Fruit fly (Drosophila melanogaster) whole organism, prepupa: ENCODE measurements around the gene CG13365.

ENCODE experiments used
- Blimp-1 ChIP-seq: fragments of 200-800 bp; sonication (Bioruptor generic); optimal IDR thresholded peaks from 3 replicates; lab custom pipeline; 2017; ENCODE audit warnings: missing biosample characterization, missing genetic modification characterization, mild to moderate bottlenecking, moderate library complexity, missing genetic modification reagents
- CG10631 ChIP-seq: fragments of 200-800 bp; sonication (Bioruptor generic); optimal IDR thresholded peaks from 2 replicates; lab custom pipeline; 2016; ENCODE audit warnings: missing biosample characterization, missing genetic modification characterization
- CG10669 ChIP-seq: fragments of 200-800 bp; sonication (Bioruptor generic); optimal IDR thresholded peaks from 3 replicates; lab custom pipeline; 2018; ENCODE audit warnings: missing biosample characterization, mild to moderate bottlenecking, missing genetic modification characterization, moderate library complexity
- CG11294 ChIP-seq: fragments of 200-800 bp; sonication (Bioruptor generic); IDR thresholded peaks from 2 replicates; pipeline ENCODE4 v1.3.6; 2022; ENCODE audit warnings: missing biosample characterization, missing genetic modification characterization
- CG11762 ChIP-seq: fragments of 200-800 bp; sonication (Bioruptor generic); optimal IDR thresholded peaks from 3 replicates; lab custom pipeline; 2016; ENCODE audit warnings: missing biosample characterization, missing genetic modification characterization; ENCODE audit not compliant: insufficient read depth
- CG11902 ChIP-seq: fragments of 200-800 bp; sonication (Bioruptor generic); optimal IDR thresholded peaks from 3 replicates; lab custom pipeline; 2016; ENCODE audit warnings: missing biosample characterization, missing genetic modification characterization
- CG15336 ChIP-seq: fragments of 200-800 bp; sonication (Bioruptor generic); IDR thresholded peaks from 2 replicates; pipeline ENCODE4 v1.3.6; 2022; ENCODE audit warnings: missing biosample characterization, missing genetic modification characterization
- CG1621 ChIP-seq: fragments of 200-800 bp; sonication (Bioruptor generic); optimal IDR thresholded peaks from 3 replicates; lab custom pipeline; 2018; ENCODE audit warnings: missing biosample characterization, mild to moderate bottlenecking, missing genetic modification characterization
- CG16779 ChIP-seq: fragments of 200-800 bp; sonication (Bioruptor generic); optimal IDR thresholded peaks from 3 replicates; lab custom pipeline; 2017; ENCODE audit warnings: missing biosample characterization, mild to moderate bottlenecking, missing genetic modification characterization
- CG3032 ChIP-seq: fragments of 200-800 bp; optimal IDR thresholded peaks from 2 replicates; lab custom pipeline; 2019; ENCODE audit warnings: missing biosample characterization, mild to moderate bottlenecking, missing genetic modification characterization, moderate library complexity
- CG31627 ChIP-seq: fragments of 200-800 bp; sonication (Bioruptor generic); optimal IDR thresholded peaks from 3 replicates; lab custom pipeline; 2016; ENCODE audit warnings: missing biosample characterization, missing genetic modification characterization
- CG32006 ChIP-seq: fragments of 200-800 bp; sonication (Bioruptor generic); optimal IDR thresholded peaks from 3 replicates; lab custom pipeline; 2017; ENCODE audit warnings: missing biosample characterization, mild to moderate bottlenecking, missing genetic modification characterization
- CG34406 ChIP-seq: fragments of 200-800 bp; sonication (Bioruptor generic); optimal IDR thresholded peaks from 3 replicates; lab custom pipeline; 2016; ENCODE audit warnings: missing biosample characterization, missing genetic modification characterization
- CG4318 ChIP-seq: fragments of 200-800 bp; sonication (Bioruptor generic); optimal IDR thresholded peaks from 3 replicates; lab custom pipeline; 2017; ENCODE audit warnings: missing biosample characterization, mild to moderate bottlenecking, missing genetic modification characterization
- CG6163 ChIP-seq: fragments of 200-800 bp; sonication (Bioruptor generic); IDR thresholded peaks from 3 replicates; pipeline ENCODE4 v1.3.6; 2022; ENCODE audit warnings: missing biosample characterization, missing genetic modification characterization
- CG6792 ChIP-seq: fragments of 200-800 bp; sonication (Bioruptor generic); optimal IDR thresholded peaks from 3 replicates; lab custom pipeline; 2016; ENCODE audit warnings: missing biosample characterization, missing genetic modification characterization
- CG6808 ChIP-seq: fragments of 200-800 bp; sonication (Bioruptor generic); optimal IDR thresholded peaks from 3 replicates; lab custom pipeline; 2017; ENCODE audit warnings: missing biosample characterization, missing genetic modification characterization, mild to moderate bottlenecking, moderate library complexity, missing genetic modification reagents
- CG6854 ChIP-seq: fragments of 200-800 bp; sonication (Bioruptor generic); optimal IDR thresholded peaks from 2 replicates; lab custom pipeline; 2017; ENCODE audit warnings: missing biosample characterization, mild to moderate bottlenecking, missing genetic modification characterization
- CG8119 ChIP-seq: fragments of 200-800 bp; sonication (Bioruptor generic); IDR thresholded peaks from 3 replicates; pipeline ENCODE4 v1.3.6; 2022; ENCODE audit warnings: missing biosample characterization, missing genetic modification characterization
- CG8319 ChIP-seq: fragments of 200-800 bp; sonication (Bioruptor generic); optimal IDR thresholded peaks from 3 replicates; lab custom pipeline; 2016; ENCODE audit warnings: missing biosample characterization, missing genetic modification characterization
- CG8632 ChIP-seq: fragments of 200-800 bp; sonication (Bioruptor generic); optimal IDR thresholded peaks from 3 replicates; lab custom pipeline; 2016; ENCODE audit warnings: missing biosample characterization, missing genetic modification characterization
- Eip75B ChIP-seq: fragments of 200-800 bp; sonication (Bioruptor generic); optimal IDR thresholded peaks from 3 replicates; lab custom pipeline; 2016; ENCODE audit warnings: missing biosample characterization, missing genetic modification characterization
- Eip78C ChIP-seq: fragments of 200-800 bp; sonication (Bioruptor generic); peaks from one replicate; lab custom pipeline; 2016; ENCODE audit warnings: missing biosample characterization, missing genetic modification characterization
- Eip93F ChIP-seq: fragments of 200-800 bp; sonication (Bioruptor generic); optimal IDR thresholded peaks from 2 replicates; lab custom pipeline; 2016; ENCODE audit warnings: missing biosample characterization, mild to moderate bottlenecking, missing genetic modification characterization
- Ets21C ChIP-seq: fragments of 200-800 bp; sonication (Bioruptor generic); optimal IDR thresholded peaks from 3 replicates; lab custom pipeline; 2016; ENCODE audit warnings: missing biosample characterization, missing genetic modification characterization
- Ets96B ChIP-seq: fragments of 200-800 bp; optimal IDR thresholded peaks from 2 replicates; lab custom pipeline; 2019; ENCODE audit warnings: missing biosample characterization, mild to moderate bottlenecking, missing genetic modification characterization, moderate library complexity
- Gug ChIP-seq: fragments of 200-800 bp; sonication (Bioruptor generic); IDR thresholded peaks from 2 replicates; pipeline ENCODE4 v1.3.6; 2022; ENCODE audit warnings: missing biosample characterization, missing genetic modification characterization
- Hr38 ChIP-seq: sonication (Bioruptor generic); optimal IDR thresholded peaks from 2 replicates; lab custom pipeline; 2016; ENCODE audit warnings: missing biosample characterization, missing genetic modification characterization
- Met ChIP-seq: fragments of 200-800 bp; sonication (Bioruptor generic); optimal IDR thresholded peaks from 3 replicates; lab custom pipeline; 2016; ENCODE audit warnings: missing biosample characterization, missing genetic modification characterization
- OdsH ChIP-seq: fragments of 200-800 bp; sonication (Bioruptor generic); optimal IDR thresholded peaks from 3 replicates; lab custom pipeline; 2016; ENCODE audit warnings: missing biosample characterization, missing genetic modification characterization
- Sox15 ChIP-seq: fragments of 200-800 bp; sonication (Bioruptor generic); optimal IDR thresholded peaks from 3 replicates; lab custom pipeline; 2016; ENCODE audit warnings: missing biosample characterization, missing genetic modification characterization
- achi ChIP-seq: fragments of 200-800 bp; sonication (Bioruptor generic); optimal IDR thresholded peaks from 3 replicates; lab custom pipeline; 2016; ENCODE audit warnings: missing biosample characterization, missing genetic modification characterization
- cyc ChIP-seq: fragments of 200-800 bp; sonication (Bioruptor generic); optimal IDR thresholded peaks from 3 replicates; lab custom pipeline; 2016; ENCODE audit warnings: missing biosample characterization, missing genetic modification characterization
- dac ChIP-seq: fragments of 200-800 bp; sonication (Bioruptor generic); optimal IDR thresholded peaks from 2 replicates; lab custom pipeline; 2017; ENCODE audit warnings: missing biosample characterization, mild to moderate bottlenecking, missing genetic modification characterization
- eg ChIP-seq: fragments of 200-800 bp; sonication (Bioruptor generic); IDR thresholded peaks from 3 replicates; pipeline ENCODE4 v1.3.6; 2022; ENCODE audit warnings: missing biosample characterization, missing genetic modification characterization
- esn ChIP-seq: fragments of 200-800 bp; sonication (Bioruptor generic); optimal IDR thresholded peaks from 2 replicates; lab custom pipeline; 2016; ENCODE audit warnings: missing biosample characterization, mild to moderate bottlenecking, missing genetic modification characterization, moderate library complexity
- fd59A ChIP-seq: fragments of 200-800 bp; sonication (Bioruptor generic); optimal IDR thresholded peaks from 2 replicates; lab custom pipeline; 2017; ENCODE audit warnings: missing biosample characterization, mild to moderate bottlenecking, missing genetic modification characterization, missing genetic modification reagents
- fd85E ChIP-seq: fragments of 200-800 bp; sonication (Bioruptor generic); optimal IDR thresholded peaks from 3 replicates; lab custom pipeline; 2016; ENCODE audit warnings: missing biosample characterization, missing genetic modification characterization
- fkh ChIP-seq: fragments of 200-800 bp; sonication (Bioruptor generic); optimal IDR thresholded peaks from 3 replicates; lab custom pipeline; 2017; ENCODE audit warnings: missing biosample characterization, mild to moderate bottlenecking, missing genetic modification characterization, moderate library complexity
- lz ChIP-seq: fragments of 200-800 bp; sonication (Bioruptor generic); optimal IDR thresholded peaks from 3 replicates; lab custom pipeline; 2016; ENCODE audit warnings: missing biosample characterization, missing genetic modification characterization
- net ChIP-seq: fragments of 200-800 bp; sonication (Bioruptor generic); optimal IDR thresholded peaks from 3 replicates; lab custom pipeline; 2016; ENCODE audit warnings: missing biosample characterization, missing genetic modification characterization
- pdm3 ChIP-seq: fragments of 200-800 bp; sonication (Bioruptor generic); optimal IDR thresholded peaks from 3 replicates; lab custom pipeline; 2016; ENCODE audit warnings: missing biosample characterization, missing genetic modification characterization
- salr ChIP-seq, 2 experiments: fragments of 200-800 bp; sonication (Bioruptor generic); optimal IDR thresholded peaks; 3 replicates each; lab custom pipeline; 2016 to 2018; ENCODE audit warnings: missing biosample characterization in 2 of 2, missing genetic modification characterization in 2 of 2, mild to moderate bottlenecking in 1 of 2
- spab ChIP-seq: fragments of 200-800 bp; sonication (Bioruptor generic); optimal IDR thresholded peaks from 2 replicates; lab custom pipeline; 2017; ENCODE audit warnings: missing biosample characterization, mild to moderate bottlenecking, missing genetic modification characterization, missing genetic modification reagents
- ss ChIP-seq, 2 experiments: fragments of 200-800 bp; sonication (Bioruptor generic); optimal IDR thresholded peaks; 2 replicates in 1 of 2; 3 replicates in 1 of 2; lab custom pipeline; 2017 to 2018; ENCODE audit warnings: mild to moderate bottlenecking in 2 of 2, missing biosample characterization in 2 of 2, missing genetic modification characterization in 2 of 2, moderate library complexity in 1 of 2
- svp ChIP-seq: fragments of 200-800 bp; sonication (Bioruptor generic); peaks from one replicate; lab custom pipeline; 2016; ENCODE audit warnings: missing biosample characterization, missing genetic modification characterization
- topi ChIP-seq: fragments of 200-800 bp; sonication (Bioruptor generic); optimal IDR thresholded peaks from 3 replicates; lab custom pipeline; 2016; ENCODE audit warnings: missing biosample characterization, missing genetic modification characterization
- vri ChIP-seq: fragments of 200-800 bp; sonication (Bioruptor generic); optimal IDR thresholded peaks from 3 replicates; lab custom pipeline; 2016; ENCODE audit warnings: missing biosample characterization, mild to moderate bottlenecking, missing genetic modification characterization

CG13365 gene

DNA sequence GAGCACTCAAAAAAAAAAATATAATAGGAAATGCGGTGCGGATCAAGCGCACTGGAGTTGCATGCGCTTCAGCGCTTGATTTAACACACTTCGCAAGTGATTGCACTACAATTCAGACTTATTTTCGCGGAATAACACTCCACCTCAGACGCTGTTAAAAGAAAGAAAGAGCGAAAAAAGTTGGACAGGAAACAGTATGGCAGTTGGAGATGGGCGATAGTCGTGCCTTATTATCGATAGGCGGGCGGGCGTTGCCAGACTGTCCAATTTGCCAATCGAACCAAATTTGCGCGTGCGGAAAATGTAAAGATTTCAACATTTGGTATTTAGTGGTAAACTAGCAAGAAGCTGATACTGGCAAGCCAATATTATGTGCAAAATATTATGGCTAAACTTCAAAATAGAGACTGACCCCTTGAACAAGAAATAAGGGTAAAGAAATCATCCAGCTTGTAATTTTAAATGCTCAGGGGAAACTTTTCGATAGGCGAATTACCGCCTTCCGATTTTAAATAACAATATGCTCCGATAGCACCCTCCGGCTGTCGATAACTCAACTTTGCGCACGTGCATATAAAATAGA, 8.3 kb upstream of the CG13365 start, which contains the start of the genes RpL36 and Mybbp1A (continued):
- TF ChIP-seq ss (GFP tag; optimal IDR thresholded peaks at IDR 0.05; lab: Kevin White, UChicago) (peak; percentile 77 to 83), CG32006 (GFP tag; lab: Kevin White, UChicago) (no peak), svp (GFP tag; lab: Kevin White, UChicago) (peak; percentile 59), CG34406 (GFP tag; lab: Kevin White, UChicago) (peak; percentile 64), spab (no peak), Blimp-1 (peak; percentile 25), cyc (peak; percentile 63), CG1621 (tag; lab: Kevin White, UChicago) (peak; percentile 40), dac (peak; percentile 44), Eip75B (GFP tag; lab: Kevin White, UChicago) (no peak), Sox15 (peak; percentile 29), CG8119 (GFP tag; lab: Robert Waterston, UW) (peak; percentile 58), CG6854 (GFP tag; lab: Kevin White, UChicago) (peak; percentile 75), Met (GFP tag; lab: Kevin White, UChicago) (no peak), CG11902 (peak; percentile 36), eg (GFP tag; lab: Robert Waterston, UW) (peak; percentile 65), Gug (no peak), Eip93F (GFP tag; lab: Kevin White, UChicago) (no peak)

DNA sequence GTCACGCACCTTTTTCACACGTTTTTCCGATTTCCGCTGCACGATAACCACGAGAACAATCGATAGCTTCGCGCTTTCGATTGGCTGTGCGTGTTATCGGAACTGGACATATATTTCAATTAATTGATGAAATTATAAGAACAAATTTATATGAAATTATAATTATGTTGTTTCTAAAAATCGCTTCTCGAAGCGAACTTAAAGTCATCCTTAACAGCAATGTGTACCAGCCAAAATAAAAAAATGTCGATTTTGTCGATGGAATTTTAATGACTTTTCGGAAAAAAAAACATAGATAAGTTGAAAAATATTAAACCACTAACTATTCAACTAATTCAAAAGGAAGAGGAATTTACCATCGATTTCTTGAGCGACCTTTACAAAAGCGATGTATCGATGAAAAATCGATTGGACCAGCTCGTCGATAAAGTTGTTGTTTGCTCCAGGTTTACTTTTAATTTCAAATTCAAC, 4.2 kb upstream of the CG13365 start, which contains the start of the genes CG13364 and Hinfp:
TSS of gene CG13364 (minus strand) at position 47 of the 471 bp plus-strand sequence.
TSS of gene Hinfp (plus strand) at position 386 of the 471 bp plus-strand sequence.
- TF ChIP-seq Blimp-1 = no peak
- no peak for TF ChIP-seq Ets21C (GFP tag; lab: Kevin White, UChicago)
- no peak for TF ChIP-seq Hr38 (GFP tag; lab: Kevin White, UChicago)
- TF ChIP-seq salr (GFP tag; optimal IDR thresholded peaks at IDR 0.05; lab: Kevin White, UChicago) = no peak
- TF ChIP-seq CG34406 (GFP tag; lab: Kevin White, UChicago) = no peak
- no peak for TF ChIP-seq cyc
- TF ChIP-seq fd59A (GFP tag; lab: Kevin White, UChicago) = no peak
- no peak for TF ChIP-seq dac
- TF ChIP-seq CG16779 = no peak
- TF ChIP-seq pdm3 (GFP tag; lab: Kevin White, UChicago) = no peak
- TF ChIP-seq achi (GFP tag; lab: Kevin White, UChicago) = no peak
- no peak for TF ChIP-seq CG32006 (GFP tag; lab: Kevin White, UChicago)
- TF ChIP-seq CG15336 (GFP tag; lab: Robert Waterston, UW) = no peak
- no peak for TF ChIP-seq CG10631 (GFP tag; lab: Kevin White, UChicago)
- TF ChIP-seq CG11762 (GFP tag; lab: Kevin White, UChicago) = no peak
- TF ChIP-seq esn (GFP tag; lab: Kevin White, UChicago) = peak; percentile 3
- no peak for TF ChIP-seq CG6808 (GFP tag; lab: Kevin White, UChicago)
- TF ChIP-seq CG1621 (tag; lab: Kevin White, UChicago) = no peak
- TF ChIP-seq Ets96B (tag; lab: Kevin White, UChicago) = no peak
- no peak for TF ChIP-seq CG31627 (GFP tag; lab: Kevin White, UChicago)
- TF ChIP-seq Gug = no peak
- TF ChIP-seq CG8632 (GFP tag; lab: Kevin White, UChicago) = no peak
- TF ChIP-seq CG6163 (GFP tag; lab: Robert Waterston, UW) = no peak
- peak in 1 of 2 experiments; percentile 18 for TF ChIP-seq ss (GFP tag; optimal IDR thresholded peaks at IDR 0.05; lab: Kevin White, UChicago)
- no peak for TF ChIP-seq CG11294 (GFP tag; lab: Robert Waterston, UW)
- TF ChIP-seq Met (GFP tag; lab: Kevin White, UChicago) = no peak
- TF ChIP-seq spab = no peak
- TF ChIP-seq CG10669 (GFP tag; lab: Kevin White, UChicago) = no peak
- no peak for TF ChIP-seq CG8319 (GFP tag; lab: Kevin White, UChicago)
- TF ChIP-seq vri (GFP tag; lab: Kevin White, UChicago) = no peak
- no peak for TF ChIP-seq CG6792 (GFP tag; lab: Kevin White, UChicago)
- peak; percentile 47 for TF ChIP-seq svp (GFP tag; lab: Kevin White, UChicago)
- TF ChIP-seq topi (GFP tag; lab: Kevin White, UChicago) = peak; percentile 6
- no peak for TF ChIP-seq fkh
- TF ChIP-seq CG3032 (tag; lab: Kevin White, UChicago) = no peak
- TF ChIP-seq Sox15 = no peak
- TF ChIP-seq Eip78C (GFP tag; lab: Kevin White, UChicago) = peak; percentile 73
- peak; percentile 12 for TF ChIP-seq lz (GFP tag; lab: Kevin White, UChicago)
- TF ChIP-seq fd85E (GFP tag; lab: Kevin White, UChicago) = no peak
- TF ChIP-seq net (GFP tag; lab: Kevin White, UChicago) = no peak
- no peak for TF ChIP-seq Eip93F (GFP tag; lab: Kevin White, UChicago)
- no peak for TF ChIP-seq eg (GFP tag; lab: Robert Waterston, UW)
- no peak for TF ChIP-seq OdsH (GFP tag; lab: Kevin White, UChicago)
- no peak for TF ChIP-seq CG4318 (GFP tag; lab: Kevin White, UChicago)
